Fruit fly (Drosophila melanogaster): ENCODE data around the gene pira.
A peak's percentile ranks its signal among the peaks of the same experiment; 100 is the strongest.

dm6 chrX:12733770-12734189 lies 29.6 kb downstream of the pira start:
- TF ChIP-seq CG10959 (GFP tag; IDR thresholded peaks at IDR 0.05) (no peak), CG30020 (tag; optimal IDR thresholded peaks at IDR 0.05) (no peak), Lim3 (GFP tag; IDR thresholded peaks at IDR 0.05) (no peak), crp (GFP tag; optimal IDR thresholded peaks at IDR 0.05) (no peak), amos (GFP tag; IDR thresholded peaks at IDR 0.05; ENCODE audit: partially characterized antibody) (no peak), Dll (GFP tag; IDR thresholded peaks at IDR 0.05; ENCODE audit: partially characterized antibody) (no peak), vvl (GFP tag; IDR thresholded peaks at IDR 0.05) (no peak), sim (GFP tag; IDR thresholded peaks at IDR 0.05) (no peak), Ptx1 (GFP tag; IDR thresholded peaks at IDR 0.05) (no peak), Fer1 (GFP tag; optimal IDR thresholded peaks at IDR 0.05) (peak; percentile 1), Hsf (GFP tag; optimal IDR thresholded peaks at IDR 0.05) (no peak), sc (optimal IDR thresholded peaks at IDR 0.05) (no peak), sc (GFP tag; optimal IDR thresholded peaks at IDR 0.05) (no peak), Hr51 (GFP tag; optimal IDR thresholded peaks at IDR 0.05) (no peak), dmrt11E (tag; optimal IDR thresholded peaks at IDR 0.05) (no peak)

Measured in whole organism, embryonic.